Fruit fly (Drosophila melanogaster): ENCODE results near the gene CG42693.

Gene CG42693

dm6 chr3R:31708240-31708639, at the start of gene CG42693:
Gene CG42693, minus strand, starts transcription at chr3R:31708340.
- no peak for TF ChIP-seq h (optimal IDR thresholded peaks at IDR 0.05)
- TF ChIP-seq Sin3A (optimal IDR thresholded peaks at IDR 0.05) = no peak
- TF ChIP-seq Myc (optimal IDR thresholded peaks at IDR 0.05) = no peak
- no peak for TF ChIP-seq ttk (optimal IDR thresholded peaks at IDR 0.05)
- no peak for TF ChIP-seq insv (optimal IDR thresholded peaks at IDR 0.05)
- TF ChIP-seq psq (optimal IDR thresholded peaks at IDR 0.05) = no peak

- no peak for TF ChIP-seq insv (optimal IDR thresholded peaks at IDR 0.05)
- TF ChIP-seq ttk (optimal IDR thresholded peaks at IDR 0.05) = no peak
- no peak for TF ChIP-seq psq (optimal IDR thresholded peaks at IDR 0.05)
- no peak for TF ChIP-seq Myc (optimal IDR thresholded peaks at IDR 0.05)
- no peak for TF ChIP-seq h (optimal IDR thresholded peaks at IDR 0.05)
- TF ChIP-seq Sin3A (optimal IDR thresholded peaks at IDR 0.05) = no peak
These were observed 46.5 kb upstream of the CG42693 start, which contains the start of gene salt for dm6 chr3R:31754605-31755004. Gene salt, minus strand, starts transcription at chr3R:31754705.

dm6 chr3R:31748093-31748996, 40.2 kb upstream of the CG42693 start:
- TF ChIP-seq psq (optimal IDR thresholded peaks at IDR 0.05) (peak; percentile 75), insv (optimal IDR thresholded peaks at IDR 0.05) (no peak)

DNA sequence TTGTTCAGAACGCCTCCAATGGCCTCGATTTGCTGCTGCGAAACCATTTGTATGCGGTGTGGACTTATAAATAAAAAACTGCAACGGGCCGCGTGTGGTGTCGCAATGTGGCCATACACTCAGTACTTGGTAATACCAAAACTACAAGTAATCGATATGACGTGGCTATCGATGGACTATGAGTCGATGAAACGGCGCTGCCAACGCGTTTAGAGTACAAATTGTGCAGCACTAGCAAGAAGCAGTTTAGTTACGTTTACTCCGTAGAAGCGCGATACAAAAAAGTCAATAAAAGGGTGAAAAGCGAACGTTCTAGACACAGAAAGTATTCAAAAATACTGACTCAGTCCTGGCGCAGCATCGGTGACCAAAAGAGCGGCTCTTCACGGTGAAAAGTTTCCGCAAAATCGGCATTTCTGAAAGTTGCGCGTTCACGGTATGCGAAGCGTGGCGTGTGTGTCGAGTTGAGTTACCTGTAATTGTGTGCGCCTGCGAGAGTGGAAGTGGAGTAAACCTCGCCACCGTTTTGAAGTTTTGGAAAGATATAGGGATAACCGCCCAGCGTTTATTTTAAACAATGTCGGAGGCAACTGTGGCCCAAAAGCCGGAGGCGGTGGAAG, 39.4 kb upstream of the CG42693 start, which contains the start of the genes nero and CG1910:
Gene nero, minus strand, starts transcription at position 130 of the 620 bp plus-strand sequence.
Gene CG1910, plus strand, starts transcription at position 215 of the 620 bp plus-strand sequence.
- TF ChIP-seq ttk (optimal IDR thresholded peaks at IDR 0.05) = no peak

DNA sequence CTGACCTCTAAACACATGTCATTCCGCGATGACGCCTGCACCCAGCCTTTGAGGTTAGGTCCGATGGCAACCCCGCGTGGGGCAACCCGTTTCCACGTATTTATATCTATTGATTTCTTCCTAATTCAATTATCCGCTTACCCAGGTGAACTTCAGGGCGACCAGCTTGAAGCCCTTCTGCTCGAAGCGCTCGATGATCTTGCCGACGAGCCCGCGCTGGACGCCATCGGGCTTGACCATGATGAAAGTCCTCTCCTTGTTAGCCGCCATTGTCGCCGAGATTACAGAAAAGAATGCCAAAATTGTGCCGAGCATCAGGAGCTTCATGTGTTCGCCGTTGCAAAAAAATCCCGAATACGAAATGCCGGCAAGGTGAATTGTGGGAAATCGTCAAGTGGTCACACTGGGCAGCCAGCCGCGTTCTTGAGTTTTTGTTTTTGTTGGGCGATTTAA, 37.5 kb upstream of the CG42693 start, which contains the start of gene awd:
Gene awd, minus strand, starts transcription at position 449 of the 453 bp plus-strand sequence.
- TF ChIP-seq ttk (optimal IDR thresholded peaks at IDR 0.05) = no peak
- no peak for TF ChIP-seq Myc (optimal IDR thresholded peaks at IDR 0.05)
- TF ChIP-seq Sin3A (optimal IDR thresholded peaks at IDR 0.05) = no peak
- no peak for TF ChIP-seq insv (optimal IDR thresholded peaks at IDR 0.05)
- TF ChIP-seq psq (optimal IDR thresholded peaks at IDR 0.05) = no peak
- TF ChIP-seq h (optimal IDR thresholded peaks at IDR 0.05) = no peak

dm6 chr3R:31744044-31744652, 36.0 kb upstream of the CG42693 start, which contains the start of gene CG1896:
Gene CG1896, plus strand, starts transcription at chr3R:31744282.
- TF ChIP-seq ttk (optimal IDR thresholded peaks at IDR 0.05) = no peak
- TF ChIP-seq insv (optimal IDR thresholded peaks at IDR 0.05) = no peak
- no peak for TF ChIP-seq h (optimal IDR thresholded peaks at IDR 0.05)
- TF ChIP-seq psq (optimal IDR thresholded peaks at IDR 0.05) = no peak
- no peak for TF ChIP-seq Myc (optimal IDR thresholded peaks at IDR 0.05)
- TF ChIP-seq Sin3A (optimal IDR thresholded peaks at IDR 0.05) = no peak

- TF ChIP-seq Sin3A (optimal IDR thresholded peaks at IDR 0.05) (no peak), insv (optimal IDR thresholded peaks at IDR 0.05) (no peak), ttk (optimal IDR thresholded peaks at IDR 0.05) (no peak), Myc (optimal IDR thresholded peaks at IDR 0.05) (no peak), h (optimal IDR thresholded peaks at IDR 0.05) (no peak), psq (optimal IDR thresholded peaks at IDR 0.05) (no peak)
These were observed 35.1 kb upstream of the CG42693 start, which contains the start of gene Tbca for dm6 chr3R:31743279-31743678. Gene Tbca, plus strand, starts transcription at chr3R:31743490.

DNA sequence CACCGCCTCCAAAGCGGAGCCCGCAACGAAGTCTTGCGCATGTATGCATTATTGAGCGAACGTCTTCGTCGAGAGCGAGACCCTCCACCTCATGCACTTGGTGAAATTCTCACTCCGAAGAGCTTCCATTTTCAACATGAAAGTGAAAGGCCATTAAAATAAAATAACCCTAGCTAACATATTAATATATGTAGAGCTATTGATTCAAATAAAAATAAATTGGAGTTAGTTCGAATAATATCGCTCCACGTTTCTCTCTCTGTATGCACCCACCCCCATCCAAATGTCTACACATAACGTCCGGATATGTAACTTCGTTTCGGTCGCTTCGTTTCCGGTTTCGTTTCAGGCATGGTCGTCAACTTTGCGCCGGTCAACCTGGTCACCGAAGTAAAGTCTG, 33.1 kb upstream of the CG42693 start:
- TF ChIP-seq Sin3A (optimal IDR thresholded peaks at IDR 0.05) (no peak), psq (optimal IDR thresholded peaks at IDR 0.05) (no peak), h (optimal IDR thresholded peaks at IDR 0.05) (no peak)

DNA sequence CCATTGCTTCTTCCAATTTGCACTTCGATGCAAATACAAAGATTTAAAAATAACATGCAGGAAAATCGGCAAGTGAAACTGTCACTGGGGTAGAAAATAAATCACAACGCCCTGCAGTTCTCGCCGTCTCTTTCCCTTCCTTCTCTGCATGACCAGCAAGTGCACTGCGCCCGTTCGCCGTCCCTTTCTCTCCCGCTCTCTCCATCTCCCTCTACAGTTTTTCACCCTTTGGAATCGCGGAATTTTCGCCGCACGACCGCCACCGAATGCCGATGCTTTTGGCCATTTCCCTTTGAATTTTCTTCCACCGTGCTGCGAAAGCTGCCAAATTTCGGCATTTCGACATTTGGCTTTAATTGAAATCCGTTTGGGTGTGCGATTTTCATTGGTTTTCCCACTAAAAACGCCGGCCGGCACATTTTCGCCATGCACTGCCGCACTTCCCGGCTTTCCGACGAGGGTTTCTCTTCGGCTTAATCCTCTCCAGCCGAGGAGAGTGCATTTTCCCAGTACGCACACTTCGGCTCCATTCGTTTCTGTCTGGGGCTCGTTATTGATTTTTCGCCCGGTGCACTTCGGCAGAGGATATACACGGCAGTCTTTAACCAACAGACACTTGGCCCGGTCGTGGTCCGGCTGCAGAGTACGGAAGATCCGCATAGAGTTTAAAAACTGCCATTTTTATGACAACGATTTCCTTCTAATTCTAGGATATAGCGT, 31.1 kb upstream of the CG42693 start:
- TF ChIP-seq psq (optimal IDR thresholded peaks at IDR 0.05) (no peak), Sin3A (optimal IDR thresholded peaks at IDR 0.05) (no peak), Myc (optimal IDR thresholded peaks at IDR 0.05) (no peak), insv (optimal IDR thresholded peaks at IDR 0.05) (no peak), h (optimal IDR thresholded peaks at IDR 0.05) (no peak), ttk (optimal IDR thresholded peaks at IDR 0.05) (no peak)

DNA sequence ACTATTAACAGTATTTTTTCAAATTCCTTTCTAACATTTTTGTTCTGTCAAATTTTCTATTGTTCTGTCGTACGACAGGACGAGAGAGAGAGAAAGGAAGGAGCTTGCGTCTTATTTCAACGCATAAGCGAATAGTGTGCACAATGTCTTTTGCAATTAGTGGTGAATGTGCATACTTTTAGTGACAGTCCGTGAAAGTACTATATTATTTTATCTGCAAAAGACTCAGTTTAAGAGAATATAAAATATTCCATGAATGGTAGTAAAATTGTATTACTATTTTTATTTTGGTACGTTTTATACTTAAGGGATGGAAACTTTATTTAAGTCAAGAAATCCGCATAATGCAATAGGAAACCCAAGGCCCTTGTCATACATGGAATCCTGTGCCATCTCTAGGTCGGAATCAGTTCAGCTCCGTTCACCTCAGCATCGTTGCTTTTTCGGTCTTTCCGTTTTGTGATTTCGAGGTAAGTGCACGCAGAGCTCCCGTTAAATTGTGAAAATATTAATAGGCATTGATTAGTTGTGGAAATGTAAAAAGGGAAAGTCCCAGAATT, 30.0 kb upstream of the CG42693 start, which contains the start of gene eEF1alpha2:
Gene eEF1alpha2, plus strand, starts transcription at position 409 of the 560 bp plus-strand sequence.
- TF ChIP-seq Sin3A (optimal IDR thresholded peaks at IDR 0.05) (no peak), Myc (optimal IDR thresholded peaks at IDR 0.05) (no peak), insv (optimal IDR thresholded peaks at IDR 0.05) (no peak)

DNA sequence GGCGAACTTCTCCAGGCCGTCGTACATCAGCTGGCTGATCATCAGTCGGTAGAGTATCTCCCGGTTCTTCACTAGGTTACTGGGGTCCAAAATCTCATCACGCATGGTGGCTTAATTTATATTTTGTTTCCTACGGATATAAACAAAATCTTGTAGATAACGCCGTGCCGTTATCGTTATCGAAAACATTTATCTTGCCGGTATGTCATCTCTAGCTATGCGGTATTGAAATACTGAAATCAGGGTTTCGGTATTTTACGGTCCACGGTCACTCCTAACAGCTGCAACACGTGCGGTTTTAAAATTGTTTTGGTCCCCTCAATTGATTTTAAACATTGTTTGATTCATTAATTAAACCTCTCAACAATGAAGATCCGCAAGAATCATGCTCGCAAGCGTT, 28.6 kb upstream of the CG42693 start, which contains the start of the genes CstF50 and CG11563:
Gene CstF50, minus strand, starts transcription at position 188 of the 400 bp plus-strand sequence.
Gene CG11563, plus strand, starts transcription at position 260 of the 400 bp plus-strand sequence.
- no peak for TF ChIP-seq psq (optimal IDR thresholded peaks at IDR 0.05)
- no peak for TF ChIP-seq h (optimal IDR thresholded peaks at IDR 0.05)
- TF ChIP-seq Sin3A (optimal IDR thresholded peaks at IDR 0.05) = no peak
- no peak for TF ChIP-seq Myc (optimal IDR thresholded peaks at IDR 0.05)
- TF ChIP-seq insv (optimal IDR thresholded peaks at IDR 0.05) = no peak
- no peak for TF ChIP-seq ttk (optimal IDR thresholded peaks at IDR 0.05)

Measured in Kc167 (cell line).